Worm (Caenorhabditis elegans) whole organism, L1 larva: ENCODE measurements around the gene dhs-24.

Experiments
- ceh-90 ChIP-seq: sonication (generic microtip); optimal IDR thresholded peaks from 2 replicates; lab custom pipeline; 2016; ENCODE audit warnings: missing genetic modification characterization, missing compliant biosample characterization
- elt-2 ChIP-seq: sonication (generic microtip); optimal IDR thresholded peaks from 2 replicates; lab custom pipeline; 2016; ENCODE audit warnings: missing genetic modification characterization, mild to moderate bottlenecking, inconsistent platforms, missing compliant biosample characterization, missing genetic modification reagents
- lin-35 ChIP-seq, 2 experiments: fragments of 150-350 bp; optimal IDR thresholded peaks; 2 replicates each; lab custom pipeline; 2014; ENCODE audit warnings: missing biosample characterization in 2 of 2, missing genetic modification characterization in 2 of 2, missing genetic modification reagents in 2 of 2

DNA sequence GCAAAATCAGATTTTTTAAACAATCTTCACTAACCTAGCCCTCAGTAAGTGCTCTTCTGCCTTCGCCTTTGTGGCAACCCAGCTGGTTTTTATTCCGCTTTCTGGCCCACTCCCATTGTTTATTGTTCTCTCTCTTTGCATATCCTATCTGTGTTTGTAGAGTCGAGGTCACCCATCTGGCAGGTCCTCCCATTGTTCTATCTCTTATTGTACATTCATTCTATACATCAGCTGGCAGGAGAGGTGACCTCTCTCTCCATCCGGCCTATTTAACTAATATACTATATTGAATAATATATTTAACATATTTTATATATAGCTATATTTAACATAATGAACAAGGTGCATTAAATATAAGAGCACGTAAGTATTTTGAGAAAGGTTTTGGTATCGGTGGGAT is 15.5 kb upstream of the dhs-24 start:
- TF ChIP-seq elt-2 (tag; lab: Kevin White, UChicago) (no peak), lin-35 (GFP tag; optimal IDR thresholded peaks at IDR 0.05; lab: Kevin White, UChicago) (no peak), ceh-90 (no peak)
